Fruit fly (Drosophila melanogaster) whole organism, embryonic: ENCODE results near the gene Atx-1.
A peak's percentile ranks its signal among the peaks of the same experiment; 100 is the strongest.

Source experiments
- Asciz ChIP-seq: fragments of 200-800 bp; sonication (Bioruptor generic); optimal IDR thresholded peaks from 2 replicates; lab custom pipeline; 2017; ENCODE audit warnings: missing biosample characterization, mild to moderate bottlenecking, missing genetic modification characterization, missing genetic modification reagents
- CG10431 ChIP-seq: fragments of 200-800 bp; sonication (Bioruptor generic); optimal IDR thresholded peaks from 3 replicates; lab custom pipeline; 2018; ENCODE audit warnings: missing biosample characterization, mild to moderate bottlenecking, missing genetic modification characterization
- CG10959 ChIP-seq: fragments of 200-800 bp; sonication (Bioruptor generic); IDR thresholded peaks from 2 replicates; pipeline ENCODE4 v1.3.6; 2022; ENCODE audit warnings: missing biosample characterization, missing genetic modification characterization
- CG11456 ChIP-seq: fragments of 200-800 bp; sonication (Bioruptor generic); IDR thresholded peaks from 3 replicates; pipeline ENCODE4 v1.3.6; 2022; ENCODE audit warnings: missing biosample characterization, missing genetic modification characterization
- CG11723 ChIP-seq: fragments of 200-800 bp; sonication (Bioruptor generic); optimal IDR thresholded peaks from 2 replicates; lab custom pipeline; 2017; ENCODE audit warnings: missing biosample characterization, mild to moderate bottlenecking, missing genetic modification characterization
- CG12155 ChIP-seq: fragments of 200-800 bp; sonication (Bioruptor generic); optimal IDR thresholded peaks from 3 replicates; lab custom pipeline; 2016; ENCODE audit warnings: missing biosample characterization, missing genetic modification characterization
- CG12219 ChIP-seq: fragments of 200-800 bp; sonication (Bioruptor generic); optimal IDR thresholded peaks from 3 replicates; lab custom pipeline; 2018; ENCODE audit warnings: missing biosample characterization, mild to moderate bottlenecking, missing genetic modification characterization
- CG17802 ChIP-seq: fragments of 200-800 bp; sonication (Bioruptor generic); optimal IDR thresholded peaks from 2 replicates; lab custom pipeline; 2018; ENCODE audit warnings: missing biosample characterization, mild to moderate bottlenecking, missing genetic modification characterization, moderate library complexity
- CG18476 ChIP-seq: fragments of 200-800 bp; sonication (Bioruptor generic); optimal IDR thresholded peaks from 2 replicates; lab custom pipeline; 2016; ENCODE audit warnings: missing biosample characterization, mild to moderate bottlenecking, missing genetic modification characterization
- CG18599 ChIP-seq: fragments of 200-800 bp; sonication (Bioruptor generic); optimal IDR thresholded peaks from 3 replicates; lab custom pipeline; 2017; ENCODE audit warnings: missing biosample characterization, missing genetic modification characterization, mild to moderate bottlenecking, moderate library complexity, missing genetic modification reagents
- CG2202 ChIP-seq: fragments of 200-800 bp; sonication (Bioruptor generic); optimal IDR thresholded peaks from 2 replicates; lab custom pipeline; 2018; ENCODE audit warnings: missing biosample characterization, mild to moderate bottlenecking, missing genetic modification characterization
- CG2875 ChIP-seq: fragments of 200-800 bp; sonication (Bioruptor generic); optimal IDR thresholded peaks from 2 replicates; lab custom pipeline; 2017; ENCODE audit warnings: missing biosample characterization, mild to moderate bottlenecking, missing genetic modification characterization, missing genetic modification reagents
- CG30403 ChIP-seq: fragments of 200-800 bp; sonication (Bioruptor generic); optimal IDR thresholded peaks from 3 replicates; lab custom pipeline; 2016; ENCODE audit warnings: missing biosample characterization, missing genetic modification characterization
- CG31388 ChIP-seq: fragments of 200-800 bp; sonication (Bioruptor generic); optimal IDR thresholded peaks from 2 replicates; lab custom pipeline; 2016; ENCODE audit warnings: missing biosample characterization, missing genetic modification characterization
- CG3407 ChIP-seq: fragments of 200-800 bp; sonication (Bioruptor generic); optimal IDR thresholded peaks from 2 replicates; lab custom pipeline; 2018; ENCODE audit warnings: missing biosample characterization, mild to moderate bottlenecking, missing genetic modification characterization
- CG6813 ChIP-seq: fragments of 200-800 bp; sonication (Bioruptor generic); optimal IDR thresholded peaks from 2 replicates; lab custom pipeline; 2017; ENCODE audit warnings: missing biosample characterization, missing genetic modification characterization, mild to moderate bottlenecking, moderate library complexity, missing genetic modification reagents
- CG7357 ChIP-seq: fragments of 200-800 bp; sonication (Bioruptor generic); IDR thresholded peaks from 3 replicates; pipeline ENCODE4 v1.3.6; 2022; ENCODE audit warnings: missing biosample characterization, missing genetic modification characterization
- CG7987 ChIP-seq: fragments of 200-800 bp; sonication (Bioruptor generic); optimal IDR thresholded peaks from 2 replicates; lab custom pipeline; 2018; ENCODE audit warnings: missing biosample characterization, mild to moderate bottlenecking, missing genetic modification characterization, moderate library complexity
- Dek ChIP-seq: fragments of 200-800 bp; sonication (Bioruptor generic); optimal IDR thresholded peaks from 3 replicates; lab custom pipeline; 2019; ENCODE audit warnings: missing biosample characterization, mild to moderate bottlenecking, missing genetic modification characterization, moderate library complexity
- Eip74EF ChIP-seq, 2 experiments: fragments of 200-800 bp in 1 of 2; fragments of >200 bp in 1 of 2; sonication (Bioruptor generic) in 1 of 2; optimal IDR thresholded peaks; 2 replicates each; lab custom pipeline; 2017 to 2019; ENCODE audit warnings: missing biosample characterization in 2 of 2, missing genetic modification characterization in 2 of 2, mild to moderate bottlenecking in 1 of 2, moderate library complexity in 1 of 2
- Fer1 ChIP-seq: fragments of 200-800 bp; sonication (Bioruptor generic); optimal IDR thresholded peaks from 2 replicates; lab custom pipeline; 2017; ENCODE audit warnings: missing biosample characterization, mild to moderate bottlenecking, missing genetic modification characterization
- Gsc ChIP-seq: fragments of 200-800 bp; sonication (Bioruptor generic); IDR thresholded peaks from 2 replicates; pipeline ENCODE4 v1.3.6; 2022; ENCODE audit warnings: missing biosample characterization, missing genetic modification characterization
- H2.0 ChIP-seq: fragments of 200-800 bp; sonication (Bioruptor generic); IDR thresholded peaks from 2 replicates; pipeline ENCODE4 v1.3.6; 2022; ENCODE audit warnings: missing biosample characterization, missing genetic modification characterization
- HLHmδ ChIP-seq: fragments of 200-800 bp; sonication (Bioruptor generic); optimal IDR thresholded peaks from 2 replicates; lab custom pipeline; 2018; ENCODE audit warnings: missing biosample characterization, mild to moderate bottlenecking, missing genetic modification characterization, moderate library complexity
- HmgD ChIP-seq: fragments of 200-800 bp; sonication (Bioruptor generic); optimal IDR thresholded peaks from 3 replicates; lab custom pipeline; 2016; ENCODE audit warnings: missing biosample characterization, missing genetic modification characterization
- Hr3 ChIP-seq: fragments of 200-800 bp; sonication (Bioruptor generic); optimal IDR thresholded peaks from 3 replicates; lab custom pipeline; 2016; ENCODE audit warnings: missing biosample characterization, missing genetic modification characterization
- Hr39 ChIP-seq: fragments of >200 bp; optimal IDR thresholded peaks from 2 replicates; lab custom pipeline; 2017
- Med ChIP-seq: fragments of 200-800 bp; sonication (Bioruptor generic); peaks from one replicate; lab custom pipeline; 2016; ENCODE audit warnings: missing biosample characterization, missing genetic modification characterization, mild to moderate bottlenecking, inconsistent platforms, moderate library complexity
- Sin3A ChIP-seq: fragments of >200 bp; optimal IDR thresholded peaks from 2 replicates; lab custom pipeline; 2018
- Trl ChIP-seq, 3 experiments: fragments of >200 bp in 2 of 3; fragments of 200-800 bp in 1 of 3; sonication (Bioruptor generic) in 1 of 3; optimal IDR thresholded peaks; 2 replicates in 1 of 3; 3 replicates in 2 of 3; lab custom pipeline; 2016 to 2017; ENCODE audit warnings: missing biosample characterization in 1 of 3, missing genetic modification characterization in 1 of 3
- al ChIP-seq: fragments of 200-800 bp; sonication (Bioruptor generic); IDR thresholded peaks from 2 replicates; pipeline ENCODE4 v1.3.6; 2022; ENCODE audit warnings: missing biosample characterization, missing genetic modification characterization
- crp ChIP-seq, 2 experiments: fragments of 200-800 bp; sonication (Bioruptor generic); optimal IDR thresholded peaks; 2 replicates in 1 of 2; 3 replicates in 1 of 2; lab custom pipeline; 2017; ENCODE audit warnings: missing biosample characterization in 2 of 2, missing genetic modification characterization in 2 of 2, mild to moderate bottlenecking in 1 of 2, moderate library complexity in 1 of 2
- danr ChIP-seq: fragments of 200-800 bp; sonication (Bioruptor generic); IDR thresholded peaks from 2 replicates; pipeline ENCODE4 v1.3.6; 2022; ENCODE audit warnings: missing biosample characterization, missing genetic modification characterization
- en ChIP-seq: fragments of 200-800 bp; sonication (Bioruptor generic); optimal IDR thresholded peaks from 2 replicates; lab custom pipeline; 2016; ENCODE audit warnings: missing biosample characterization, missing genetic modification characterization
- exex ChIP-seq: fragments of 200-800 bp; sonication (Bioruptor generic); optimal IDR thresholded peaks from 4 replicates; lab custom pipeline; 2018; ENCODE audit warnings: missing biosample characterization, mild to moderate bottlenecking, missing genetic modification characterization, moderate library complexity
- eyg ChIP-seq: fragments of 200-800 bp; sonication (Bioruptor generic); optimal IDR thresholded peaks from 3 replicates; lab custom pipeline; 2016; ENCODE audit warnings: missing biosample characterization, missing genetic modification characterization
- ftz-f1 ChIP-seq: fragments of 200-800 bp; sonication (Bioruptor generic); optimal IDR thresholded peaks from 2 replicates; lab custom pipeline; 2016; ENCODE audit warnings: missing biosample characterization, missing genetic modification characterization
- lola ChIP-seq, 3 experiments: fragments of >200 bp in 2 of 3; fragments of 200-800 bp in 1 of 3; sonication (Bioruptor generic) in 1 of 3; optimal IDR thresholded peaks; 2 replicates each; lab custom pipeline; 2017 to 2019; ENCODE audit warnings: missing biosample characterization in 3 of 3, missing genetic modification characterization in 3 of 3, mild to moderate bottlenecking in 1 of 3, moderate library complexity in 1 of 3
- pb ChIP-seq: fragments of 200-800 bp; sonication (Bioruptor generic); optimal IDR thresholded peaks from 3 replicates; lab custom pipeline; 2016; ENCODE audit warnings: missing biosample characterization, missing genetic modification characterization
- pita ChIP-seq: fragments of 200-800 bp; sonication (Bioruptor generic); optimal IDR thresholded peaks from 2 replicates; lab custom pipeline; 2017; ENCODE audit warnings: missing biosample characterization, mild to moderate bottlenecking, missing genetic modification characterization
- pum ChIP-seq: fragments of 200-800 bp; sonication (Bioruptor generic); optimal IDR thresholded peaks from 2 replicates; lab custom pipeline; 2016; ENCODE audit warnings: missing biosample characterization, missing genetic modification characterization
- sd ChIP-seq: fragments of 200-800 bp; sonication (Bioruptor generic); optimal IDR thresholded peaks from 3 replicates; lab custom pipeline; 2018; ENCODE audit warnings: missing biosample characterization, mild to moderate bottlenecking, missing genetic modification characterization, moderate library complexity
- slp2 ChIP-seq: fragments of 200-800 bp; sonication (Bioruptor generic); optimal IDR thresholded peaks from 2 replicates; lab custom pipeline; 2016; ENCODE audit warnings: missing biosample characterization, missing genetic modification characterization
- ssp ChIP-seq: fragments of 200-800 bp; sonication (Bioruptor generic); IDR thresholded peaks from 2 replicates; pipeline ENCODE4 v1.3.6; 2022; ENCODE audit warnings: missing biosample characterization, missing genetic modification characterization
- stc ChIP-seq: fragments of 200-800 bp; sonication (Bioruptor generic); IDR thresholded peaks from 2 replicates; pipeline ENCODE4 v1.3.6; 2022; ENCODE audit warnings: missing biosample characterization, missing genetic modification characterization
- vfl ChIP-seq: fragments of 200-800 bp; sonication (Bioruptor generic); optimal IDR thresholded peaks from 2 replicates; lab custom pipeline; 2016; ENCODE audit warnings: missing biosample characterization, missing genetic modification characterization
- vvl ChIP-seq: fragments of 200-800 bp; sonication (Bioruptor generic); IDR thresholded peaks from 2 replicates; pipeline ENCODE4 v1.3.6; 2022; ENCODE audit warnings: missing biosample characterization, missing genetic modification characterization
- zf30C ChIP-seq: fragments of 200-800 bp; sonication (Bioruptor generic); optimal IDR thresholded peaks from 3 replicates; lab custom pipeline; 2018; ENCODE audit warnings: missing biosample characterization, mild to moderate bottlenecking, missing genetic modification characterization
- zfh1 ChIP-seq: fragments of 200-800 bp; sonication (Bioruptor generic); IDR thresholded peaks from 3 replicates; pipeline ENCODE4 v1.3.6; 2022; ENCODE audit warnings: missing biosample characterization, missing genetic modification characterization
- zfh2 ChIP-seq: fragments of 200-800 bp; sonication (Bioruptor generic); optimal IDR thresholded peaks from 2 replicates; lab custom pipeline; 2016; ENCODE audit warnings: missing biosample characterization, missing genetic modification characterization

Gene Atx-1

dm6 chrX:6803312-6803794 is 19.7 kb upstream of the Atx-1 start, which contains the start of the genes C3G and pod1 (continued):
- peak; percentile 6 for TF ChIP-seq exex (tag; lab: Kevin White, UChicago)
- no peak for TF ChIP-seq zf30C
- peak; percentile 5 for TF ChIP-seq CG7987
- peak; percentile 45 for TF ChIP-seq ftz-f1
- TF ChIP-seq CG7357 (GFP tag; lab: Robert Waterston, UW): no peak
- peak in 1 of 2 experiments; percentile 18 for TF ChIP-seq Eip74EF (GFP tag; optimal IDR thresholded peaks at IDR 0.05; lab: Kevin White, UChicago)
- no peak for TF ChIP-seq Gsc
- no peak for TF ChIP-seq Dek (tag; lab: Kevin White, UChicago)
- no peak for TF ChIP-seq H2.0 (GFP tag; lab: Robert Waterston, UW)
- TF ChIP-seq Hr3 (GFP tag; lab: Kevin White, UChicago): no peak
- TF ChIP-seq pita: no peak
- no peak for TF ChIP-seq CG12219
- peak; percentile 26 for TF ChIP-seq pb (GFP tag; lab: Kevin White, UChicago)
- TF ChIP-seq danr (GFP tag; lab: Robert Waterston, UW): no peak
- TF ChIP-seq CG10959: no peak
- TF ChIP-seq CG10431: no peak
- TF ChIP-seq Asciz (GFP tag; lab: Kevin White, UChicago): no peak
- peak; percentile 84 for TF ChIP-seq HmgD
- 0 out of 3 replicates have a peak, but pooled peaks have one; percentile 40 for TF ChIP-seq zfh1 (GFP tag; lab: Robert Waterston, UW)
- TF ChIP-seq zfh2: peak; percentile 41
- no peak for TF ChIP-seq CG6813
- no peak for TF ChIP-seq CG2875 (GFP tag; lab: Kevin White, UChicago)
- TF ChIP-seq CG30403 (GFP tag; lab: Kevin White, UChicago): peak; percentile 11
- peak in 1 of 2 experiments; percentile 26 for TF ChIP-seq crp (GFP tag; optimal IDR thresholded peaks at IDR 0.05; lab: Kevin White, UChicago)
- peak; percentile 76; the same call in 2 of the 3 replicates for TF ChIP-seq CG11456 (GFP tag; lab: Robert Waterston, UW)
- no peak for TF ChIP-seq CG3407 (GFP tag; lab: Kevin White, UChicago)
- peak; percentile 75 for TF ChIP-seq Sin3A (lab: Kevin White, UChicago)
- 0 out of 2 replicates have a peak, but pooled peaks have one; percentile 14 for TF ChIP-seq al
- TF ChIP-seq Hr39 (lab: Kevin White, UChicago): no peak
- peak; percentile 56; the same call in 1 of the 2 replicates for TF ChIP-seq vvl (GFP tag; lab: Robert Waterston, UW)
- TF ChIP-seq CG11723 (GFP tag; lab: Kevin White, UChicago): no peak
- peak; percentile 58 for TF ChIP-seq sd (tag; lab: Kevin White, UChicago)
- no peak for TF ChIP-seq slp2 (GFP tag; lab: Kevin White, UChicago)
- no peak for TF ChIP-seq eyg (GFP tag; lab: Kevin White, UChicago)
- peak; percentile 1 for TF ChIP-seq HLHmδ (GFP tag; lab: Kevin White, UChicago)
- no peak for TF ChIP-seq CG17802 (tag; lab: Kevin White, UChicago)
- peak; percentile 90 for TF ChIP-seq Med
- TF ChIP-seq CG18599 (GFP tag; lab: Kevin White, UChicago): no peak
- no peak for TF ChIP-seq CG31388
- TF ChIP-seq pum: peak; percentile 21
- peak; percentile 39 for TF ChIP-seq CG12155 (GFP tag; lab: Kevin White, UChicago)
- no peak for TF ChIP-seq CG18476 (GFP tag; lab: Kevin White, UChicago)
- TF ChIP-seq ssp (GFP tag; lab: Robert Waterston, UW): peak; percentile 43; the same call in 1 of the 2 replicates
- peak in 1 of 2 experiments; percentile 20 for TF ChIP-seq Trl (optimal IDR thresholded peaks at IDR 0.05; lab: Kevin White, UChicago)
- TF ChIP-seq Trl (GFP tag; optimal IDR thresholded peaks at IDR 0.05; lab: Kevin White, UChicago): peak; percentile 42
- TF ChIP-seq vfl (GFP tag; lab: Kevin White, UChicago): peak; percentile 38
- TF ChIP-seq en: no peak
- TF ChIP-seq stc (GFP tag; lab: Robert Waterston, UW): no peak
- TF ChIP-seq CG2202: no peak
- TF ChIP-seq lola (GFP tag; optimal IDR thresholded peaks at IDR 0.05; lab: Kevin White, UChicago): no peak
- TF ChIP-seq Fer1 (GFP tag; lab: Kevin White, UChicago): peak; percentile 15
